Worm (Caenorhabditis elegans): ENCODE measurements around the gene snx-14.

- TF ChIP-seq nhr-76 (tag; optimal IDR thresholded peaks at IDR 0.05) (no peak), M03D4.4 (tag; optimal IDR thresholded peaks at IDR 0.05) (no peak)
Measured at ce11 chrII:13531118-13531517, at the start of gene snx-14.

All from whole organism, mixed stage, embryonic.